Worm (Caenorhabditis elegans) whole organism, L4 larva: Measurements from ENCODE around the gene F22B5.6.

Source experiments
- daf-19 ChIP-seq: fragments of 200-800 bp; sonication (Bioruptor generic); conservative IDR thresholded peaks from 2 replicates; pipeline ENCODE4 v1.3.6; 2022; ENCODE audit warnings: missing genetic modification characterization, missing compliant biosample characterization
- pqm-1 ChIP-seq: sonication (generic microtip); optimal IDR thresholded peaks from 2 replicates; lab custom pipeline; 2017; ENCODE audit warnings: missing biosample characterization, missing genetic modification characterization
- unc-62 ChIP-seq, 3 experiments: fragments of 150-350 bp in 1 of 3; sonication (generic microtip); optimal IDR thresholded peaks in 2 of 3; peaks in 1 of 3; 1 replicate in 1 of 3; 2 replicates in 2 of 3; lab custom pipeline; 2014 to 2017; ENCODE audit warnings: missing biosample characterization in 3 of 3, missing genetic modification characterization in 3 of 3, missing genetic modification reagents in 3 of 3, missing genotype in 1 of 3

ce11 chrII:8440097-8440496, 15.9 kb downstream of the F22B5.6 start:
- TF ChIP-seq daf-19 (no peak), unc-62 (GFP tag; optimal IDR thresholded peaks at IDR 0.05 in 1 of 2; lab: Kevin White, UChicago) (no peak), unc-62 (tag; optimal IDR thresholded peaks at IDR 0.05; lab: Kevin White, UChicago) (no peak), pqm-1 (tag; lab: Kevin White, UChicago) (no peak)
